Worm (Caenorhabditis elegans) whole organism, L2 larva: ENCODE results near the gene twk-8.

Experiments
- aly-2 ChIP-seq: fragments of 150-350 bp; optimal IDR thresholded peaks from 2 replicates; lab custom pipeline; 2014; ENCODE audit warnings: missing biosample characterization, missing genetic modification characterization
- ama-1 ChIP-seq: fragments of 150-350 bp; optimal IDR thresholded peaks from 2 replicates; lab custom pipeline; 2018; ENCODE audit warnings: inconsistent platforms
- zag-1 ChIP-seq: fragments of 150-350 bp; optimal IDR thresholded peaks from 2 replicates; lab custom pipeline; 2014; ENCODE audit warnings: missing biosample characterization, missing genetic modification characterization
- ztf-1 ChIP-seq: fragments of 200-800 bp; sonication (Bioruptor generic); conservative IDR thresholded peaks from 2 replicates; pipeline ENCODE4 v1.3.6; 2022; ENCODE audit warnings: missing genetic modification characterization, missing compliant biosample characterization
- ztf-4 ChIP-seq: fragments of 150-350 bp; optimal IDR thresholded peaks from 2 replicates; lab custom pipeline; 2014; ENCODE audit warnings: missing biosample characterization, missing genetic modification characterization

DNA sequence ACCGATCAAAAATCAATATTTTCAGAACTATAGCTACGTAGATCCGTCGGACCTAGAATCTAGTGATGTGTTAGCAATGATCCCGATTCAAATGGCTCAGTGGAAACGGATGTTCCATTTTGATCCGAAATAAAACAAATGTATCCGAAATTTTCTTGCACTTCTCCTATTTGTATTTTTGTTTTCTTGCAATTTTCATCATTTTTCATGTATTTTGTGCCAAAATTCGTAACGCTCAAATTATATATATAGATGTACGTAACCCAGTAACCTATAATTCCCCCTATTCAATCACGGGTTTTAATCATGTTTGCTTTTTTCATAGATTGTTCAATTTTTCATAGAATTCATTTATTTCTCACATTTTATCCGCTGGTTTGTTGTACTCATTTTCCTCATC is 16.8 kb downstream of the twk-8 start, which contains the start of gene gldi-10:
- TF ChIP-seq ama-1 (lab: Kevin White, UChicago): no peak
- no peak for TF ChIP-seq ztf-4 (tag; lab: Kevin White, UChicago)
- no peak for TF ChIP-seq aly-2
- no peak for TF ChIP-seq ztf-1 (GFP tag; lab: Robert Waterston, UW)
- no peak for TF ChIP-seq zag-1 (tag; lab: Kevin White, UChicago)
